Fruit fly (Drosophila melanogaster) whole organism, embryonic: ENCODE results near the gene firl.

Experiments
- Abd-B ChIP-seq: fragments of 200-800 bp; sonication (Bioruptor generic); optimal IDR thresholded peaks from 2 replicates; lab custom pipeline; 2018; ENCODE audit warnings: missing biosample characterization, mild to moderate bottlenecking, missing genetic modification characterization, moderate library complexity
- CG11504 ChIP-seq: fragments of 200-800 bp; sonication (Bioruptor generic); optimal IDR thresholded peaks from 3 replicates; lab custom pipeline; 2019; ENCODE audit warnings: missing biosample characterization, mild to moderate bottlenecking, missing genetic modification characterization, moderate library complexity
- CG15479 ChIP-seq: fragments of 200-800 bp; sonication (Bioruptor generic); optimal IDR thresholded peaks from 3 replicates; lab custom pipeline; 2019; ENCODE audit warnings: missing biosample characterization, mild to moderate bottlenecking, missing genetic modification characterization, moderate library complexity
- CG16779 ChIP-seq: fragments of 200-800 bp; sonication (Bioruptor generic); IDR thresholded peaks from 2 replicates; pipeline ENCODE4 v1.3.6; 2022; ENCODE audit warnings: missing biosample characterization, missing genetic modification characterization
- CG17385 ChIP-seq: fragments of 200-800 bp; sonication (Bioruptor generic); optimal IDR thresholded peaks from 3 replicates; lab custom pipeline; 2018; ENCODE audit warnings: missing biosample characterization, mild to moderate bottlenecking, missing genetic modification characterization
- CG17829 ChIP-seq: fragments of 200-800 bp; optimal IDR thresholded peaks from 2 replicates; lab custom pipeline; 2019; ENCODE audit warnings: missing biosample characterization, mild to moderate bottlenecking, missing genetic modification characterization, moderate library complexity
- CG1832 ChIP-seq: fragments of 200-800 bp; sonication (Bioruptor generic); optimal IDR thresholded peaks from 2 replicates; lab custom pipeline; 2017; ENCODE audit warnings: missing biosample characterization, mild to moderate bottlenecking, missing genetic modification characterization, inconsistent platforms
- CG31365 ChIP-seq: fragments of 200-800 bp; sonication (Bioruptor generic); optimal IDR thresholded peaks from 2 replicates; lab custom pipeline; 2018; ENCODE audit warnings: missing biosample characterization, mild to moderate bottlenecking, missing genetic modification characterization
- CG31388 ChIP-seq: fragments of 200-800 bp; sonication (Bioruptor generic); optimal IDR thresholded peaks from 2 replicates; lab custom pipeline; 2016; ENCODE audit warnings: missing biosample characterization, missing genetic modification characterization
- CG34376 ChIP-seq: fragments of 200-800 bp; sonication (Bioruptor generic); optimal IDR thresholded peaks from 2 replicates; lab custom pipeline; 2018; ENCODE audit warnings: missing biosample characterization, mild to moderate bottlenecking, missing genetic modification characterization
- CG3847 ChIP-seq: fragments of 200-800 bp; sonication (Bioruptor generic); IDR thresholded peaks from 2 replicates; pipeline ENCODE4 v1.3.6; 2022; ENCODE audit warnings: missing biosample characterization, missing genetic modification characterization
- CG42726 ChIP-seq: fragments of 200-800 bp; sonication (Bioruptor generic); IDR thresholded peaks from 2 replicates; pipeline ENCODE4 v1.3.6; 2022; ENCODE audit warnings: missing biosample characterization, missing genetic modification characterization; ENCODE audit not compliant: partially characterized antibody
- CG7745 ChIP-seq: fragments of 200-800 bp; sonication (Bioruptor generic); optimal IDR thresholded peaks from 2 replicates; lab custom pipeline; 2018; ENCODE audit warnings: missing biosample characterization, mild to moderate bottlenecking, missing genetic modification characterization, moderate library complexity
- CG8478 ChIP-seq: fragments of >200 bp; optimal IDR thresholded peaks from 2 replicates; lab custom pipeline; 2018
- CG9797 ChIP-seq: fragments of 200-800 bp; sonication (Bioruptor generic); optimal IDR thresholded peaks from 3 replicates; lab custom pipeline; 2018; ENCODE audit warnings: missing biosample characterization, mild to moderate bottlenecking, missing genetic modification characterization
- CG9817 ChIP-seq: fragments of 200-800 bp; sonication (Bioruptor generic); optimal IDR thresholded peaks from 2 replicates; lab custom pipeline; 2018; ENCODE audit warnings: missing biosample characterization, mild to moderate bottlenecking, missing genetic modification characterization, moderate library complexity
- CG9932 ChIP-seq: fragments of 200-800 bp; sonication (Bioruptor generic); IDR thresholded peaks from 2 replicates; pipeline ENCODE4 v1.3.6; 2022; ENCODE audit warnings: missing biosample characterization, missing genetic modification characterization
- CHES-1-like ChIP-seq: fragments of 200-800 bp; sonication (Bioruptor generic); optimal IDR thresholded peaks from 2 replicates; lab custom pipeline; 2016; ENCODE audit warnings: missing biosample characterization, missing genetic modification characterization
- CTCF ChIP-seq: fragments of 200-800 bp; sonication (Bioruptor generic); optimal IDR thresholded peaks from 2 replicates; lab custom pipeline; 2017; ENCODE audit warnings: missing biosample characterization, mild to moderate bottlenecking, missing genetic modification characterization, moderate library complexity
- CrebB ChIP-seq: fragments of 200-800 bp; sonication (Bioruptor generic); optimal IDR thresholded peaks from 3 replicates; lab custom pipeline; 2018; ENCODE audit warnings: missing biosample characterization, mild to moderate bottlenecking, missing genetic modification characterization
- Dll ChIP-seq: fragments of 200-800 bp; sonication (Bioruptor generic); IDR thresholded peaks from 4 replicates; pipeline ENCODE4 v1.3.6; 2022; ENCODE audit warnings: missing biosample characterization, missing genetic modification characterization; ENCODE audit not compliant: partially characterized antibody
- Eip74EF ChIP-seq, 2 experiments: fragments of 200-800 bp in 1 of 2; fragments of >200 bp in 1 of 2; sonication (Bioruptor generic) in 1 of 2; optimal IDR thresholded peaks; 2 replicates each; lab custom pipeline; 2017 to 2019; ENCODE audit warnings: missing biosample characterization in 2 of 2, missing genetic modification characterization in 2 of 2, mild to moderate bottlenecking in 1 of 2, moderate library complexity in 1 of 2
- HLH54F ChIP-seq: fragments of 200-800 bp; sonication (Bioruptor generic); optimal IDR thresholded peaks from 3 replicates; lab custom pipeline; 2016; ENCODE audit warnings: missing biosample characterization, missing genetic modification characterization
- Hr51 ChIP-seq, 2 experiments: fragments of 200-800 bp; sonication (Bioruptor generic); optimal IDR thresholded peaks; 2 replicates in 1 of 2; 3 replicates in 1 of 2; lab custom pipeline; 2016 to 2018; ENCODE audit warnings: missing biosample characterization in 2 of 2, missing genetic modification characterization in 2 of 2, mild to moderate bottlenecking in 1 of 2, moderate library complexity in 1 of 2
- Jarid2 ChIP-seq: fragments of 200-800 bp; sonication (Bioruptor generic); optimal IDR thresholded peaks from 3 replicates; lab custom pipeline; 2017; ENCODE audit warnings: mild to moderate bottlenecking, missing biosample characterization, missing genetic modification reagents, missing genetic modification characterization
- MBD-R2 ChIP-seq: fragments of 200-800 bp; sonication (Bioruptor generic); IDR thresholded peaks from 2 replicates; pipeline ENCODE4 v1.3.6; 2022; ENCODE audit warnings: missing biosample characterization, missing genetic modification characterization
- Nf-YA ChIP-seq: fragments of 200-800 bp; sonication (Bioruptor generic); IDR thresholded peaks from 2 replicates; pipeline ENCODE4 v1.3.6; 2022; ENCODE audit warnings: missing biosample characterization, missing genetic modification characterization
- Nf-YB ChIP-seq: fragments of 200-800 bp; sonication (Bioruptor generic); optimal IDR thresholded peaks from 3 replicates; lab custom pipeline; 2019; ENCODE audit warnings: missing biosample characterization, mild to moderate bottlenecking, missing genetic modification characterization, moderate library complexity
- Nf-YC ChIP-seq: fragments of 200-800 bp; optimal IDR thresholded peaks from 3 replicates; lab custom pipeline; 2019; ENCODE audit warnings: missing biosample characterization, mild to moderate bottlenecking, missing genetic modification characterization, moderate library complexity
- Opbp ChIP-seq: fragments of 200-800 bp; sonication (Bioruptor generic); IDR thresholded peaks from 3 replicates; pipeline ENCODE4 v1.3.6; 2022; ENCODE audit warnings: missing biosample characterization, missing genetic modification characterization; ENCODE audit not compliant: partially characterized antibody
- Trl ChIP-seq, 3 experiments: fragments of >200 bp in 2 of 3; fragments of 200-800 bp in 1 of 3; sonication (Bioruptor generic) in 1 of 3; optimal IDR thresholded peaks; 2 replicates in 1 of 3; 3 replicates in 2 of 3; lab custom pipeline; 2016 to 2017; ENCODE audit warnings: missing biosample characterization in 1 of 3, missing genetic modification characterization in 1 of 3
- ash1 ChIP-seq: fragments of 200-800 bp; sonication (Bioruptor generic); optimal IDR thresholded peaks from 2 replicates; lab custom pipeline; 2018; ENCODE audit warnings: missing biosample characterization, mild to moderate bottlenecking, missing genetic modification characterization
- ato ChIP-seq: fragments of 200-800 bp; sonication (Bioruptor generic); IDR thresholded peaks from 2 replicates; pipeline ENCODE4 v1.3.6; 2022; ENCODE audit warnings: missing biosample characterization, missing genetic modification characterization; ENCODE audit not compliant: partially characterized antibody
- bcd ChIP-seq: fragments of 200-800 bp; sonication (Bioruptor generic); optimal IDR thresholded peaks from 2 replicates; lab custom pipeline; 2017; ENCODE audit warnings: missing biosample characterization, mild to moderate bottlenecking, missing genetic modification characterization
- chinmo ChIP-seq: fragments of 200-800 bp; sonication (Bioruptor generic); IDR thresholded peaks from 4 replicates; pipeline ENCODE4 v1.3.6; 2022; ENCODE audit warnings: missing biosample characterization, missing genetic modification characterization; ENCODE audit not compliant: partially characterized antibody
- dati ChIP-seq: fragments of 200-800 bp; sonication (Bioruptor generic); IDR thresholded peaks from 2 replicates; pipeline ENCODE4 v1.3.6; 2022; ENCODE audit warnings: missing biosample characterization, missing genetic modification characterization
- lov ChIP-seq, 2 experiments: fragments of 200-800 bp in 1 of 2; fragments of >200 bp in 1 of 2; sonication (Bioruptor generic) in 1 of 2; IDR thresholded peaks in 1 of 2; optimal IDR thresholded peaks in 1 of 2; 2 replicates in 1 of 2; 3 replicates in 1 of 2; pipeline versions ENCODE4 v1.3.6 to Lab custom; 2017 to 2022; ENCODE audit warnings: missing biosample characterization in 1 of 2, missing genetic modification characterization in 1 of 2
- mld ChIP-seq: fragments of 200-800 bp; sonication (Bioruptor generic); IDR thresholded peaks from 3 replicates; pipeline ENCODE4 v1.3.6; 2022; ENCODE audit warnings: missing biosample characterization, missing genetic modification characterization; ENCODE audit not compliant: partially characterized antibody
- nmo ChIP-seq: fragments of 200-800 bp; sonication (Bioruptor generic); optimal IDR thresholded peaks from 2 replicates; lab custom pipeline; 2018; ENCODE audit warnings: missing biosample characterization, mild to moderate bottlenecking, missing genetic modification characterization, moderate library complexity
- pan ChIP-seq, 4 experiments: fragments of >200 bp in 3 of 4; fragments of 200-800 bp in 1 of 4; sonication (Bioruptor generic) in 1 of 4; optimal IDR thresholded peaks in 3 of 4; IDR thresholded peaks in 1 of 4; 2 replicates each; pipeline versions ENCODE4 v1.3.6 to Lab custom; 2017 to 2022; ENCODE audit warnings: missing biosample characterization in 2 of 4, missing genetic modification characterization in 2 of 4, mixed read lengths in 1 of 4
- prd ChIP-seq, 3 experiments: fragments of >200 bp in 2 of 3; fragments of 200-800 bp in 1 of 3; sonication (Bioruptor generic) in 1 of 3; optimal IDR thresholded peaks in 2 of 3; IDR thresholded peaks in 1 of 3; 2 replicates in 2 of 3; 3 replicates in 1 of 3; pipeline versions ENCODE4 v1.3.6 to Lab custom; 2017 to 2022; ENCODE audit warnings: missing biosample characterization in 1 of 3, missing genetic modification characterization in 1 of 3
- sna ChIP-seq: fragments of 200-800 bp; sonication (Bioruptor generic); IDR thresholded peaks from 2 replicates; pipeline ENCODE4 v1.3.6; 2022; ENCODE audit warnings: missing biosample characterization, missing genetic modification characterization; ENCODE audit not compliant: partially characterized antibody
- stc ChIP-seq: fragments of 200-800 bp; sonication (Bioruptor generic); IDR thresholded peaks from 2 replicates; pipeline ENCODE4 v1.3.6; 2022; ENCODE audit warnings: missing biosample characterization, missing genetic modification characterization
- tll ChIP-seq, 2 experiments: fragments of 200-800 bp in 1 of 2; fragments of >200 bp in 1 of 2; sonication (Bioruptor generic) in 1 of 2; optimal IDR thresholded peaks; 2 replicates each; lab custom pipeline; 2017 to 2019; ENCODE audit warnings: missing biosample characterization in 2 of 2, missing genetic modification characterization in 2 of 2, mild to moderate bottlenecking in 1 of 2, moderate library complexity in 1 of 2
- zen2 ChIP-seq: fragments of 200-800 bp; sonication (Bioruptor generic); IDR thresholded peaks from 3 replicates; pipeline ENCODE4 v1.3.6; 2022; ENCODE audit warnings: missing biosample characterization, missing genetic modification characterization; ENCODE audit not compliant: partially characterized antibody

firl gene

DNA sequence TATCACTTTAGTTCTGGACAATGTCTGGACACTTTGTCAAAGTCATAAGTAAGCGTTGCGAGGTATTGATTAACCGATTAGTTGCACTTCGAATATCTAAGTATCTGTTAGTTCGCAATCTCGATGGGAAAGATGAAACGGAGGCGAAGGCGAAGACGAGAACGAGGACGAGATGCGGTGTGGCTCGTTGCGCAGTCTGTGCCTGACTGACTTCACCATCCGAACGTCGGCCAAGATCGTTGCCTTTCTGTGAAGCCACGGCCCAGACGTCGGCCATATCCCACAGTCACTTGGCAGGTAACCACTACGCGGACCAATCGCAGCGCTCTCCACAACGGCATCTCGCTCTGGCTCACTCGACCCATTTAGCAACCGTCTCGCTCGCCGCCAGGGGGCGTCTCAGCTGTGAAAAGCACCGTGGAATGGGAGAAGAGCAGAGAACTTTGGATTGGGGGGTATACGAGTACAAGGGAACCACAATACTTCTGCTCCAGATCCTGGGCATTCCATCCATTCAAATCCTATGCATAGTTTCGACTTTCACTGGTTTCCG, 19.1 kb upstream of the firl start, which contains the start of gene prd:
Gene prd, minus strand, starts transcription at position 209 of the 553 bp plus-strand sequence.
- TF ChIP-seq Nf-YB (GFP tag; lab: Kevin White, UChicago) (peak; percentile 98), CG9817 (tag; lab: Kevin White, UChicago) (no peak), CG9932 (GFP tag; lab: Robert Waterston, UW) (no peak), bcd (no peak), CG16779 (GFP tag; lab: Robert Waterston, UW) (no peak), zen2 (peak; percentile 27; the same call in 1 of the 3 replicates), nmo (no peak), pan (optimal IDR thresholded peaks at IDR 0.05; lab: Kevin White, UChicago) (no peak), pan (GFP tag; optimal IDR thresholded peaks at IDR 0.05 in 1 of 2, IDR thresholded peaks at IDR 0.05 in 1 of 2) (no peak), Jarid2 (GFP tag; lab: Kevin White, UChicago) (peak; percentile 36), chinmo (0 out of 4 replicates have a peak, but pooled peaks have one; percentile 36), lov (optimal IDR thresholded peaks at IDR 0.05; lab: Kevin White, UChicago) (no peak), lov (GFP tag; IDR thresholded peaks at IDR 0.05; lab: Robert Waterston, UW) (no peak), dati (GFP tag; lab: Robert Waterston, UW) (no peak), CG7745 (tag; lab: Kevin White, UChicago) (no peak), Dll (GFP tag; lab: Robert Waterston, UW) (peak; percentile 39; the same call in 1 of the 4 replicates), Eip74EF (GFP tag; optimal IDR thresholded peaks at IDR 0.05; lab: Kevin White, UChicago) (no peak), CHES-1-like (GFP tag; lab: Kevin White, UChicago) (no peak), CTCF (GFP tag; lab: Kevin White, UChicago) (peak; percentile 88), CG11504 (tag; lab: Kevin White, UChicago) (no peak), CG17385 (GFP tag; lab: Kevin White, UChicago) (no peak), CG34376 (no peak), mld (GFP tag; lab: Robert Waterston, UW) (0 out of 3 replicates have a peak, but pooled peaks have one; percentile 31), CG42726 (GFP tag; lab: Robert Waterston, UW) (no peak), Nf-YC (peak; percentile 97), CG1832 (GFP tag; lab: Kevin White, UChicago) (peak; percentile 89), Nf-YA (GFP tag; lab: Robert Waterston, UW) (peak; percentile 86), CG17829 (tag; lab: Kevin White, UChicago) (peak; percentile 2), CrebB (tag; lab: Kevin White, UChicago) (no peak), CG9797 (no peak), sna (GFP tag; lab: Robert Waterston, UW) (no peak), Opbp (GFP tag; lab: Robert Waterston, UW) (no peak), tll (GFP tag; optimal IDR thresholded peaks at IDR 0.05; lab: Kevin White, UChicago) (peak in 1 of 2 experiments; percentile 91), prd (optimal IDR thresholded peaks at IDR 0.05; lab: Kevin White, UChicago) (no peak), prd (GFP tag; IDR thresholded peaks at IDR 0.05; lab: Robert Waterston, UW) (peak; percentile 50; the same call in 1 of the 3 replicates), Abd-B (GFP tag; lab: Kevin White, UChicago) (no peak), HLH54F (GFP tag; lab: Kevin White, UChicago) (no peak), CG8478 (lab: Kevin White, UChicago) (peak; percentile 85), stc (GFP tag; lab: Robert Waterston, UW) (no peak), CG31388 (GFP tag; lab: Kevin White, UChicago) (no peak), CG3847 (GFP tag; lab: Robert Waterston, UW) (no peak), Hr51 (GFP tag; optimal IDR thresholded peaks at IDR 0.05; lab: Kevin White, UChicago) (no peak), Trl (optimal IDR thresholded peaks at IDR 0.05; lab: Kevin White, UChicago) (no peak), Trl (GFP tag; optimal IDR thresholded peaks at IDR 0.05; lab: Kevin White, UChicago) (no peak), ash1 (GFP tag; lab: Kevin White, UChicago) (no peak), MBD-R2 (GFP tag; lab: Robert Waterston, UW) (no peak), CG31365 (tag; lab: Kevin White, UChicago) (no peak), CG15479 (GFP tag; lab: Kevin White, UChicago) (peak; percentile 76), ato (GFP tag; lab: Robert Waterston, UW) (no peak)
